Fruit fly (Drosophila melanogaster): Measurements from ENCODE around the gene Cdep.

Cdep gene

DNA sequence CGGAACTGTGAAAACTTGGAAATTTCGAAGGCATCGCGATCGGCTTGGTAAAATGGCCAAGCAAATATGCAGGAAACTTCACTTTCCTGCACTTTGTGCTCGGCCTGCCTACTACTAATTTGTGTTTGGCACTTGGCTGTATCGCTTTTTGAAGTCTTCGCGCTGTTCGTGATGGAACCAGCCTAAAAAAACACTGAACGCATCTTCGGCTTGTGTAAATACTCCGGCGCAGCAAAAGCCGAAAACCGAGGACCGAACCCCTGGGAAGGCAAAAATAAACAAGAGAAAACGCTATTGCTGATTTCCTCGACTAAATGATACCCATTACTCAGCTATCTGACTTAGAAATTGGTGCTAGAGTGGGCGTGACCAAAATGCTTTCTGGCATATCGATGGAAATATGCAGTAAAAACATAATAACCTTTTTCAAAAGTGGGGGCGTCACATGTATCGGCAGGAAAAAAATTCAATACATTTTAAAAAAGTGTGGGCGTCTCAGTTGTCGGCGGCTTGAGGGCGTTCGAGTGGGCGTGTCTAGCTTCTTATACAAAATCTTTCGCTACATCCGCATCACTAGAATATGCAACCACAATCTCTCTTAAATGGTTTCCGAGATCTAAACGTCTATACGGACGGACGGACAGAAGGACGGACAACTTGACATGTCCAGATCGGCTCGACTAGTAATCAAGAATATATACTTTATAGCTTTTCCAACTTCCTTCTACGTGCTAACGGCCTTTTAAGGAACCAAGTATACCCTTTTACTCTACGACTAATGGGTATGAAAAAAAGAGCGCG, 64.4 kb downstream of the Cdep start (continued):
- TF ChIP-seq dysf (GFP tag; IDR thresholded peaks at IDR 0.05) = 0 out of 3 replicates have a peak, but pooled peaks have one; percentile 34
- TF ChIP-seq hkb (optimal IDR thresholded peaks at IDR 0.05) = peak; percentile 14
- no peak for TF ChIP-seq hkb (GFP tag; IDR thresholded peaks at IDR 0.05)
- no peak for TF ChIP-seq repo (GFP tag; optimal IDR thresholded peaks at IDR 0.05)
- 0 out of 2 replicates have a peak, but pooled peaks have one; percentile 11 for TF ChIP-seq CG10959 (GFP tag; IDR thresholded peaks at IDR 0.05)
- no peak for TF ChIP-seq grau (tag; optimal IDR thresholded peaks at IDR 0.05)
- TF ChIP-seq Myb (GFP tag; optimal IDR thresholded peaks at IDR 0.05) = peak; percentile 14
- no peak for TF ChIP-seq sc (optimal IDR thresholded peaks at IDR 0.05)
- no peak for TF ChIP-seq sc (GFP tag; optimal IDR thresholded peaks at IDR 0.05)
- peak; percentile 60 for TF ChIP-seq D19B (GFP tag; optimal IDR thresholded peaks at IDR 0.05)
- TF ChIP-seq CG10209 (GFP tag; optimal IDR thresholded peaks at IDR 0.05) = no peak
- TF ChIP-seq CG12104 (GFP tag; optimal IDR thresholded peaks at IDR 0.05) = peak; percentile 24
- TF ChIP-seq ab (GFP tag; optimal IDR thresholded peaks at IDR 0.05) = no peak
- no peak for TF ChIP-seq CG6854 (GFP tag; optimal IDR thresholded peaks at IDR 0.05)
- no peak; the same call in 2 of the 3 replicates for TF ChIP-seq CG14050 (GFP tag; IDR thresholded peaks at IDR 0.05)
- TF ChIP-seq rib (GFP tag; IDR thresholded peaks at IDR 0.05) = no peak
- TF ChIP-seq Antp (GFP tag; optimal IDR thresholded peaks at IDR 0.05) = no peak
- no peak for TF ChIP-seq Xrp1 (GFP tag; IDR thresholded peaks at IDR 0.05)
- TF ChIP-seq B-H1 (GFP tag; IDR thresholded peaks at IDR 0.05) = no peak
- TF ChIP-seq hb (GFP tag; IDR thresholded peaks at IDR 0.05; ENCODE audit: partially characterized antibody) = no peak
- no peak for TF ChIP-seq kay (GFP tag; optimal IDR thresholded peaks at IDR 0.05)
- TF ChIP-seq zf30C (GFP tag; optimal IDR thresholded peaks at IDR 0.05) = no peak
- no peak for TF ChIP-seq Dref (GFP tag; IDR thresholded peaks at IDR 0.05)
- no peak for TF ChIP-seq CG8359 (GFP tag; optimal IDR thresholded peaks at IDR 0.05; ENCODE audit: borderline replicate concordance)
- TF ChIP-seq sr (GFP tag; IDR thresholded peaks at IDR 0.05) = no peak
- TF ChIP-seq D19A (tag; optimal IDR thresholded peaks at IDR 0.05) = no peak
- TF ChIP-seq sob (GFP tag; IDR thresholded peaks at IDR 0.05) = no peak
- no peak for TF ChIP-seq pho (GFP tag; optimal IDR thresholded peaks at IDR 0.05)
- TF ChIP-seq nmo (GFP tag; optimal IDR thresholded peaks at IDR 0.05) = peak; percentile 42
- no peak for TF ChIP-seq ssp (GFP tag; IDR thresholded peaks at IDR 0.05)
- TF ChIP-seq CG16815 (GFP tag; optimal IDR thresholded peaks at IDR 0.05) = no peak
- no peak for TF ChIP-seq CG6175 (GFP tag; IDR thresholded peaks at IDR 0.05)
- TF ChIP-seq croc (GFP tag; conservative IDR thresholded peaks at IDR 0.05) = no peak
- no peak for TF ChIP-seq toy (GFP tag; IDR thresholded peaks at IDR 0.05)
- TF ChIP-seq ems (GFP tag; optimal IDR thresholded peaks at IDR 0.05) = no peak
- TF ChIP-seq zen (tag; optimal IDR thresholded peaks at IDR 0.05) = no peak
- no peak for TF ChIP-seq Poxn (GFP tag; IDR thresholded peaks at IDR 0.05)
- TF ChIP-seq Meics (GFP tag; optimal IDR thresholded peaks at IDR 0.05) = no peak
- TF ChIP-seq wek (GFP tag; optimal IDR thresholded peaks at IDR 0.05) = peak; percentile 25
- no peak for TF ChIP-seq Hmx (GFP tag; optimal IDR thresholded peaks at IDR 0.05)
- no peak for TF ChIP-seq CG16779 (GFP tag; IDR thresholded peaks at IDR 0.05)
- TF ChIP-seq Hsf (GFP tag; optimal IDR thresholded peaks at IDR 0.05) = no peak
- peak in 1 of 2 experiments; percentile 68 for TF ChIP-seq eve (GFP tag; optimal IDR thresholded peaks at IDR 0.05)
- no peak for TF ChIP-seq CG12942 (GFP tag; optimal IDR thresholded peaks at IDR 0.05)
- TF ChIP-seq CG14860 (GFP tag; IDR thresholded peaks at IDR 0.05; ENCODE audit: partially characterized antibody) = no peak; the same call in 2 of the 3 replicates
- no peak for TF ChIP-seq CG13123 (GFP tag; optimal IDR thresholded peaks at IDR 0.05)
- no peak for TF ChIP-seq Scr (GFP tag; IDR thresholded peaks at IDR 0.05; ENCODE audit: partially characterized antibody)
- TF ChIP-seq bcd (GFP tag; optimal IDR thresholded peaks at IDR 0.05) = peak; percentile 5
- TF ChIP-seq CG14441 (GFP tag; IDR thresholded peaks at IDR 0.05) = no peak
- TF ChIP-seq CG6791 (GFP tag; IDR thresholded peaks at IDR 0.05; ENCODE audit: partially characterized antibody) = 0 out of 3 replicates have a peak, but pooled peaks have one; percentile 42
- TF ChIP-seq CG6654 (GFP tag; optimal IDR thresholded peaks at IDR 0.05) = no peak
